Worm (Caenorhabditis elegans): ENCODE measurements around the gene C42C1.8.

The C42C1.8 gene

ce11 chrIV:12304750-12305149 lies 13.9 kb downstream of the C42C1.8 start:
- no peak for TF ChIP-seq madf-9 (GFP tag; conservative IDR thresholded peaks at IDR 0.05)
- peak; percentile 17 for TF ChIP-seq dve-1 (tag; optimal IDR thresholded peaks at IDR 0.05; ENCODE audit: insufficient read depth)
- no peak for TF ChIP-seq set-16 (GFP tag; IDR thresholded peaks at IDR 0.05)
- no peak for TF ChIP-seq lin-39 (tag; optimal IDR thresholded peaks at IDR 0.05)
- no peak for TF ChIP-seq ztf-7 (tag; optimal IDR thresholded peaks at IDR 0.05)
- no peak for TF ChIP-seq ceh-32 (tag; optimal IDR thresholded peaks at IDR 0.05; ENCODE audit: poor library complexity)
- peak; percentile 41; the same call in 1 of the 2 replicates for TF ChIP-seq dmd-6 (GFP tag; IDR thresholded peaks at IDR 0.05)
- TF ChIP-seq F44E2.7 (GFP tag; IDR thresholded peaks at IDR 0.05): no peak
- no peak for TF ChIP-seq mes-2 (tag; optimal IDR thresholded peaks at IDR 0.05; ENCODE audit: poor library complexity, severe bottlenecking)
- TF ChIP-seq hlh-11 (tag; optimal IDR thresholded peaks at IDR 0.05): no peak
- no peak for TF ChIP-seq unc-130 (GFP tag; optimal IDR thresholded peaks at IDR 0.05)
- TF ChIP-seq zip-11 (GFP tag; IDR thresholded peaks at IDR 0.05): no peak
- no peak for TF ChIP-seq spr-1 (tag; optimal IDR thresholded peaks at IDR 0.05)
- no peak for TF ChIP-seq daf-16 (GFP tag; optimal IDR thresholded peaks at IDR 0.05)
- TF ChIP-seq daf-16 (tag; optimal IDR thresholded peaks at IDR 0.05): peak; percentile 13
- no peak for TF ChIP-seq ces-1 (GFP tag; optimal IDR thresholded peaks at IDR 0.05)
- TF ChIP-seq nhr-111 (GFP tag; optimal IDR thresholded peaks at IDR 0.05): no peak
- TF ChIP-seq dmd-8 (GFP tag; IDR thresholded peaks at IDR 0.05): no peak

DNA sequence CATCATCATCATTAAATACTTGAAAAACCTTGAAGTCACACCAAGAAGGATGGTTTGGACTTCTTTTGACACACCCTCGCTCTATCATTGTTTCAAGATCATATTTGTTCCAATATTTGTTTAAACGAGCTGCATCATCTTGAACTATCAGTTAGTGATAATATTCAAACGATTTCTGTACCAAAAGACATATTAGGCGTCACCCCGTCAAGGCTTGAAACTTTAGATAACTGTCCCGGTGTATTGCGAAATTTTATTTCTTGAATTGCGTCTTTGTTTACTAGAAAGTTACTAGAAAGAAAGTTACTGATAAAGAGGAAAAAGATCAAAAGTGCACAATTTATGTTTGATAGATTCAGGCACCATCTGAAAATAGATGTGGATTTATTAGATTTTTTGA lies 15.1 kb downstream of the C42C1.8 start:
- TF ChIP-seq unc-62 (GFP tag; optimal IDR thresholded peaks at IDR 0.05 in 1 of 2) (peak in 1 of 2 experiments; percentile 9), unc-62 (tag; optimal IDR thresholded peaks at IDR 0.05) (no peak), nhr-10 (tag; optimal IDR thresholded peaks at IDR 0.05) (peak; percentile 14), pqm-1 (tag; optimal IDR thresholded peaks at IDR 0.05) (peak; percentile 90), dmd-6 (GFP tag; IDR thresholded peaks at IDR 0.05) (peak; percentile 65), unc-39 (tag; optimal IDR thresholded peaks at IDR 0.05) (no peak), nhr-48 (tag; optimal IDR thresholded peaks at IDR 0.05) (peak; percentile 22), hlh-11 (tag; optimal IDR thresholded peaks at IDR 0.05) (peak; percentile 69), lin-1 (GFP tag; IDR thresholded peaks at IDR 0.05) (0 out of 2 replicates have a peak, but pooled peaks have one; percentile 38), daf-16 (GFP tag; optimal IDR thresholded peaks at IDR 0.05) (peak in 1 of 2 experiments; percentile 6), daf-16 (tag; optimal IDR thresholded peaks at IDR 0.05) (peak; percentile 96), ztf-7 (tag; optimal IDR thresholded peaks at IDR 0.05) (peak; percentile 2), nhr-28 (tag; optimal IDR thresholded peaks at IDR 0.05) (peak; percentile 31), zip-11 (GFP tag; IDR thresholded peaks at IDR 0.05) (no peak), dmd-9 (GFP tag; IDR thresholded peaks at IDR 0.05) (no peak), aha-1 (tag) (peak; percentile 38), dve-1 (tag; optimal IDR thresholded peaks at IDR 0.05; ENCODE audit: insufficient read depth) (peak; percentile 70)

DNA sequence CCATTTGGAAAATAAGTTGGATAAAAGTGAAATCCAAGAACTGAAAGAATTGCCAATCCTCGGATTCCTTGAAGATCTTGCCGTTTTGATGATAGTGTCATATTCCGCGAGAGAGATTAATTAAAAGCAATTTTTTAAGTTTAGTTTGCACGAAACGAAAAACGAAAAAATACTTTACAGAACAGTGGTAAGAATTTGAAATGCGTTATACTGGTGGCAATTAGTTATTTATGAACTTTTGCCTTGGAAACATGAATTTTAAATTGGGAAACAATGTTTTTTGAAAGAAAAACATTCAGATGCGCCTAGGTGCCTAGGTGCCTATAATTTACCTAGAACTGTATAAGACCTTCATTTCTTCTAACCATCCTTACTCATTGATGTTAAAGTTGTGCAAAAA lies 16.9 kb downstream of the C42C1.8 start, which contains the start of gene oac-57:
Gene oac-57 (minus strand): TSS at position 101 of the 400 bp plus-strand sequence.
- TF ChIP-seq ama-1 (optimal IDR thresholded peaks at IDR 0.05) (no peak), Y5F2A.4 (GFP tag; optimal IDR thresholded peaks at IDR 0.05) (no peak), snpc-4 (tag; optimal IDR thresholded peaks at IDR 0.05) (no peak), daf-12 (tag; optimal IDR thresholded peaks at IDR 0.05) (no peak), mdl-1 (tag; optimal IDR thresholded peaks at IDR 0.05) (no peak), hlh-11 (tag; optimal IDR thresholded peaks at IDR 0.05) (no peak), Y48G9A.11 (GFP tag; IDR thresholded peaks at IDR 0.05) (no peak), rbr-2 (tag; optimal IDR thresholded peaks at IDR 0.05) (no peak), nhr-11 (tag; optimal IDR thresholded peaks at IDR 0.05) (no peak), F10B5.3 (tag; optimal IDR thresholded peaks at IDR 0.05) (no peak), unc-62 (GFP tag; optimal IDR thresholded peaks at IDR 0.05 in 1 of 2) (no peak), unc-62 (tag; optimal IDR thresholded peaks at IDR 0.05) (no peak), lin-29 (GFP tag; IDR thresholded peaks at IDR 0.05) (no peak), jun-1 (tag; optimal IDR thresholded peaks at IDR 0.05) (no peak), duxl-1 (tag; optimal IDR thresholded peaks at IDR 0.05; ENCODE audit: poor library complexity) (no peak), mes-2 (tag; optimal IDR thresholded peaks at IDR 0.05; ENCODE audit: poor library complexity, severe bottlenecking) (no peak), lin-38 (GFP tag; IDR thresholded peaks at IDR 0.05) (no peak), lim-7 (GFP tag; IDR thresholded peaks at IDR 0.05) (no peak), ces-1 (GFP tag; optimal IDR thresholded peaks at IDR 0.05) (no peak)

Data from whole organism, L4 larva.